Fruit fly (Drosophila melanogaster) whole organism, prepupa: ENCODE results near the gene sip2.

Experiments used
- Blimp-1 ChIP-seq: fragments of 200-800 bp; sonication (Bioruptor generic); optimal IDR thresholded peaks from 3 replicates; lab custom pipeline; 2017; ENCODE audit warnings: missing biosample characterization, missing genetic modification characterization, mild to moderate bottlenecking, moderate library complexity, missing genetic modification reagents
- CG10631 ChIP-seq: fragments of 200-800 bp; sonication (Bioruptor generic); optimal IDR thresholded peaks from 2 replicates; lab custom pipeline; 2016; ENCODE audit warnings: missing biosample characterization, missing genetic modification characterization
- CG10669 ChIP-seq: fragments of 200-800 bp; sonication (Bioruptor generic); optimal IDR thresholded peaks from 3 replicates; lab custom pipeline; 2018; ENCODE audit warnings: missing biosample characterization, mild to moderate bottlenecking, missing genetic modification characterization, moderate library complexity
- CG11294 ChIP-seq: fragments of 200-800 bp; sonication (Bioruptor generic); IDR thresholded peaks from 2 replicates; pipeline ENCODE4 v1.3.6; 2022; ENCODE audit warnings: missing biosample characterization, missing genetic modification characterization
- CG11762 ChIP-seq: fragments of 200-800 bp; sonication (Bioruptor generic); optimal IDR thresholded peaks from 3 replicates; lab custom pipeline; 2016; ENCODE audit warnings: missing biosample characterization, missing genetic modification characterization; ENCODE audit not compliant: insufficient read depth
- CG11902 ChIP-seq: fragments of 200-800 bp; sonication (Bioruptor generic); optimal IDR thresholded peaks from 3 replicates; lab custom pipeline; 2016; ENCODE audit warnings: missing biosample characterization, missing genetic modification characterization
- CG15336 ChIP-seq: fragments of 200-800 bp; sonication (Bioruptor generic); IDR thresholded peaks from 2 replicates; pipeline ENCODE4 v1.3.6; 2022; ENCODE audit warnings: missing biosample characterization, missing genetic modification characterization
- CG1621 ChIP-seq: fragments of 200-800 bp; sonication (Bioruptor generic); optimal IDR thresholded peaks from 3 replicates; lab custom pipeline; 2018; ENCODE audit warnings: missing biosample characterization, mild to moderate bottlenecking, missing genetic modification characterization
- CG3032 ChIP-seq: fragments of 200-800 bp; optimal IDR thresholded peaks from 2 replicates; lab custom pipeline; 2019; ENCODE audit warnings: missing biosample characterization, mild to moderate bottlenecking, missing genetic modification characterization, moderate library complexity
- CG34406 ChIP-seq: fragments of 200-800 bp; sonication (Bioruptor generic); optimal IDR thresholded peaks from 3 replicates; lab custom pipeline; 2016; ENCODE audit warnings: missing biosample characterization, missing genetic modification characterization
- CG3919 ChIP-seq: fragments of 200-800 bp; sonication (Bioruptor generic); optimal IDR thresholded peaks from 3 replicates; lab custom pipeline; 2016; ENCODE audit warnings: missing biosample characterization, missing genetic modification characterization
- CG6163 ChIP-seq: fragments of 200-800 bp; sonication (Bioruptor generic); IDR thresholded peaks from 3 replicates; pipeline ENCODE4 v1.3.6; 2022; ENCODE audit warnings: missing biosample characterization, missing genetic modification characterization
- CG6792 ChIP-seq: fragments of 200-800 bp; sonication (Bioruptor generic); optimal IDR thresholded peaks from 3 replicates; lab custom pipeline; 2016; ENCODE audit warnings: missing biosample characterization, missing genetic modification characterization
- CG6808 ChIP-seq: fragments of 200-800 bp; sonication (Bioruptor generic); optimal IDR thresholded peaks from 3 replicates; lab custom pipeline; 2017; ENCODE audit warnings: missing biosample characterization, missing genetic modification characterization, mild to moderate bottlenecking, moderate library complexity, missing genetic modification reagents
- CG8119 ChIP-seq: fragments of 200-800 bp; sonication (Bioruptor generic); IDR thresholded peaks from 3 replicates; pipeline ENCODE4 v1.3.6; 2022; ENCODE audit warnings: missing biosample characterization, missing genetic modification characterization
- CG9139 ChIP-seq: fragments of 200-800 bp; sonication (Bioruptor generic); optimal IDR thresholded peaks from 3 replicates; lab custom pipeline; 2017; ENCODE audit warnings: missing biosample characterization, mild to moderate bottlenecking, missing genetic modification characterization
- Eip75B ChIP-seq: fragments of 200-800 bp; sonication (Bioruptor generic); optimal IDR thresholded peaks from 3 replicates; lab custom pipeline; 2016; ENCODE audit warnings: missing biosample characterization, missing genetic modification characterization
- Eip93F ChIP-seq: fragments of 200-800 bp; sonication (Bioruptor generic); optimal IDR thresholded peaks from 2 replicates; lab custom pipeline; 2016; ENCODE audit warnings: missing biosample characterization, mild to moderate bottlenecking, missing genetic modification characterization
- Ets21C ChIP-seq: fragments of 200-800 bp; sonication (Bioruptor generic); optimal IDR thresholded peaks from 3 replicates; lab custom pipeline; 2016; ENCODE audit warnings: missing biosample characterization, missing genetic modification characterization
- Ets96B ChIP-seq: fragments of 200-800 bp; optimal IDR thresholded peaks from 2 replicates; lab custom pipeline; 2019; ENCODE audit warnings: missing biosample characterization, mild to moderate bottlenecking, missing genetic modification characterization, moderate library complexity
- Gug ChIP-seq: fragments of 200-800 bp; sonication (Bioruptor generic); IDR thresholded peaks from 2 replicates; pipeline ENCODE4 v1.3.6; 2022; ENCODE audit warnings: missing biosample characterization, missing genetic modification characterization
- Hr38 ChIP-seq: sonication (Bioruptor generic); optimal IDR thresholded peaks from 2 replicates; lab custom pipeline; 2016; ENCODE audit warnings: missing biosample characterization, missing genetic modification characterization
- Hr39 ChIP-seq: fragments of 200-800 bp; sonication (Bioruptor generic); optimal IDR thresholded peaks from 2 replicates; lab custom pipeline; 2016; ENCODE audit warnings: missing biosample characterization, missing genetic modification characterization
- Lpt ChIP-seq: fragments of 200-800 bp; sonication (Bioruptor generic); optimal IDR thresholded peaks from 3 replicates; lab custom pipeline; 2016; ENCODE audit warnings: missing biosample characterization, missing genetic modification characterization
- Met ChIP-seq: fragments of 200-800 bp; sonication (Bioruptor generic); optimal IDR thresholded peaks from 3 replicates; lab custom pipeline; 2016; ENCODE audit warnings: missing biosample characterization, missing genetic modification characterization
- OdsH ChIP-seq: fragments of 200-800 bp; sonication (Bioruptor generic); optimal IDR thresholded peaks from 3 replicates; lab custom pipeline; 2016; ENCODE audit warnings: missing biosample characterization, missing genetic modification characterization
- Sox102F ChIP-seq: fragments of 200-800 bp; sonication (Bioruptor generic); optimal IDR thresholded peaks from 2 replicates; lab custom pipeline; 2016; ENCODE audit warnings: missing biosample characterization, mild to moderate bottlenecking, missing genetic modification characterization
- Sox15 ChIP-seq: fragments of 200-800 bp; sonication (Bioruptor generic); optimal IDR thresholded peaks from 3 replicates; lab custom pipeline; 2016; ENCODE audit warnings: missing biosample characterization, missing genetic modification characterization
- acj6 ChIP-seq: fragments of 200-800 bp; sonication (Bioruptor generic); optimal IDR thresholded peaks from 3 replicates; lab custom pipeline; 2016; ENCODE audit warnings: missing biosample characterization, missing genetic modification characterization
- cyc ChIP-seq: fragments of 200-800 bp; sonication (Bioruptor generic); optimal IDR thresholded peaks from 3 replicates; lab custom pipeline; 2016; ENCODE audit warnings: missing biosample characterization, missing genetic modification characterization
- dac ChIP-seq: fragments of 200-800 bp; sonication (Bioruptor generic); optimal IDR thresholded peaks from 2 replicates; lab custom pipeline; 2017; ENCODE audit warnings: missing biosample characterization, mild to moderate bottlenecking, missing genetic modification characterization
- esn ChIP-seq: fragments of 200-800 bp; sonication (Bioruptor generic); optimal IDR thresholded peaks from 2 replicates; lab custom pipeline; 2016; ENCODE audit warnings: missing biosample characterization, mild to moderate bottlenecking, missing genetic modification characterization, moderate library complexity
- fd85E ChIP-seq: fragments of 200-800 bp; sonication (Bioruptor generic); optimal IDR thresholded peaks from 3 replicates; lab custom pipeline; 2016; ENCODE audit warnings: missing biosample characterization, missing genetic modification characterization
- fkh ChIP-seq: fragments of 200-800 bp; sonication (Bioruptor generic); optimal IDR thresholded peaks from 3 replicates; lab custom pipeline; 2017; ENCODE audit warnings: missing biosample characterization, mild to moderate bottlenecking, missing genetic modification characterization, moderate library complexity
- net ChIP-seq: fragments of 200-800 bp; sonication (Bioruptor generic); optimal IDR thresholded peaks from 3 replicates; lab custom pipeline; 2016; ENCODE audit warnings: missing biosample characterization, missing genetic modification characterization
- spab ChIP-seq: fragments of 200-800 bp; sonication (Bioruptor generic); optimal IDR thresholded peaks from 2 replicates; lab custom pipeline; 2017; ENCODE audit warnings: missing biosample characterization, mild to moderate bottlenecking, missing genetic modification characterization, missing genetic modification reagents
- ss ChIP-seq, 2 experiments: fragments of 200-800 bp; sonication (Bioruptor generic); optimal IDR thresholded peaks; 2 replicates in 1 of 2; 3 replicates in 1 of 2; lab custom pipeline; 2017 to 2018; ENCODE audit warnings: mild to moderate bottlenecking in 2 of 2, missing biosample characterization in 2 of 2, missing genetic modification characterization in 2 of 2, moderate library complexity in 1 of 2
- vri ChIP-seq: fragments of 200-800 bp; sonication (Bioruptor generic); optimal IDR thresholded peaks from 3 replicates; lab custom pipeline; 2016; ENCODE audit warnings: missing biosample characterization, mild to moderate bottlenecking, missing genetic modification characterization

The sip2 gene

dm6 chr2L:6991085-6991484, 27.2 kb upstream of the sip2 start (continued):
- peak; percentile 27 for TF ChIP-seq cyc (GFP tag; lab: Kevin White, UChicago)
- TF ChIP-seq esn (GFP tag; lab: Kevin White, UChicago), result no peak
- TF ChIP-seq CG1621, result peak; percentile 66
- no peak for TF ChIP-seq fd85E (GFP tag; lab: Kevin White, UChicago)
- TF ChIP-seq Hr39 (GFP tag; lab: Kevin White, UChicago), result peak; percentile 20
- peak; percentile 78 for TF ChIP-seq CG15336 (GFP tag; lab: Robert Waterston, UW)
- peak; percentile 45 for TF ChIP-seq CG9139
- peak; percentile 39 for TF ChIP-seq dac (GFP tag; lab: Kevin White, UChicago)
- TF ChIP-seq CG34406 (GFP tag; lab: Kevin White, UChicago), result peak; percentile 36
- TF ChIP-seq CG11902 (GFP tag; lab: Kevin White, UChicago), result peak; percentile 48
- no peak for TF ChIP-seq Sox102F (GFP tag; lab: Kevin White, UChicago)
- peak; percentile 63 for TF ChIP-seq Lpt (GFP tag; lab: Kevin White, UChicago)
- TF ChIP-seq CG10631 (GFP tag; lab: Kevin White, UChicago), result peak; percentile 35
- TF ChIP-seq Hr38 (GFP tag; lab: Kevin White, UChicago), result no peak
- TF ChIP-seq CG11294 (GFP tag; lab: Robert Waterston, UW), result peak; percentile 37; the same call in 1 of the 2 replicates
- peak; percentile 20 for TF ChIP-seq Sox15 (GFP tag; lab: Kevin White, UChicago)
- peak; percentile 64 for TF ChIP-seq CG10669 (GFP tag; lab: Kevin White, UChicago)
- no peak for TF ChIP-seq fkh (GFP tag; lab: Kevin White, UChicago)
- TF ChIP-seq net, result peak; percentile 77
- TF ChIP-seq CG3032 (tag; lab: Kevin White, UChicago), result peak; percentile 65
- peak; percentile 88 for TF ChIP-seq CG6163
- peak; percentile 57 for TF ChIP-seq spab
- peak; percentile 79 for TF ChIP-seq CG3919
- peak; percentile 66 for TF ChIP-seq OdsH
- no peak for TF ChIP-seq Ets21C (GFP tag; lab: Kevin White, UChicago)
- TF ChIP-seq ss (GFP tag; optimal IDR thresholded peaks at IDR 0.05; lab: Kevin White, UChicago), result peak; percentile 61 to 75
- TF ChIP-seq Blimp-1, result no peak
- TF ChIP-seq Eip93F (GFP tag; lab: Kevin White, UChicago), result no peak
- TF ChIP-seq Eip75B (GFP tag; lab: Kevin White, UChicago), result peak; percentile 82
- TF ChIP-seq vri (GFP tag; lab: Kevin White, UChicago), result no peak
- peak; percentile 76 for TF ChIP-seq Ets96B (tag; lab: Kevin White, UChicago)

DNA sequence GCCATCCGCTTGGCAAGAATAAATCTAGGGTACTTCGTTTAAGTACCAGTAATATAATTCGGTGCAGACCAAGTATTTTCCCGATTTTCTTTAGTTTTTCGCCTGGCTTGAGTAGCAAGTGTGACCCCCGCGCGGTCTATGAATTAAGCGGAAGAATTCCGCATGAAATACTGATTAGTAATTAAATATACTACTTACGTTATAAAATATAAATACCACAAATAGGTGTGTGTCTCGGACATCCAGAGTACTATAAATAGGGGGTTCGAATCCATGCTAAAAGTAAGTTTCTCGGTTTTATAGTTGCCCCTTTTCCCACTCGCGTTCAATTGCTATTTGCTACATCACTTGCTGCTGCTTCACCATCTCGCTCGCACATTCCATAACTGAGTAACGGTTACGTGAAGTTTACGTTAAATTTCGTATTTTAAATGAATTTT, 7.7 kb upstream of the sip2 start, which contains the start of gene snRNP-U1-70K:
TSS of gene snRNP-U1-70K (minus strand) at position 141 of the 440 bp plus-strand sequence.
- TF ChIP-seq Met (no peak), CG6808 (GFP tag; lab: Kevin White, UChicago) (no peak), Sox102F (GFP tag; lab: Kevin White, UChicago) (no peak)

DNA sequence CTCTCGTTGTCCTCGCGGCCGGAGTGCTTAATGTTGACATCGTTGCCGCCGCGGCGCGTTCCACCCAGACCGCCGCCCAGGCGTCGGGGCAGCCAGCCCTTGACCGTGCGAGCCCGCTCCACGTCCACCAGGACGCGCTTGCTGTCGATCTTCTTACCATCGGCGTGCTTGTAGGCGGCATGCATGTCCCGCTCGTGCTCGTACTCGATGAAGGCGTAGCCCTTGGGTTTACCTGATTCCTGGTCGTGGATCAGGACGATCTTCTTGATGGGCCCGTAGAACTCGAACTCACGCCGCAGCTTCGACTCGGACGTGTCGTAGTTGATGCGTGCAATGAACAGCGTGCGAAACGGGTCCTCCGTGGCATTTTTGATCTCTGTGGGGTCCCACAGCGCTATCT, 6.9 kb upstream of the sip2 start:
- TF ChIP-seq CG3919, result no peak
- TF ChIP-seq CG8119 (GFP tag; lab: Robert Waterston, UW), result no peak
- no peak for TF ChIP-seq CG11762 (GFP tag; lab: Kevin White, UChicago)
- TF ChIP-seq Gug (GFP tag; lab: Robert Waterston, UW), result no peak
- no peak for TF ChIP-seq CG15336 (GFP tag; lab: Robert Waterston, UW)
- TF ChIP-seq CG9139, result no peak
- TF ChIP-seq CG6792 (GFP tag; lab: Kevin White, UChicago), result no peak
- no peak for TF ChIP-seq cyc (GFP tag; lab: Kevin White, UChicago)
- no peak for TF ChIP-seq acj6 (GFP tag; lab: Kevin White, UChicago)
- no peak for TF ChIP-seq spab
- TF ChIP-seq Sox102F (GFP tag; lab: Kevin White, UChicago), result no peak
